Fruit fly (Drosophila melanogaster) whole organism, pupa: ENCODE data around the gene goe.

Source experiments
- CG10348 ChIP-seq: fragments of 200-800 bp; sonication (Bioruptor generic); IDR thresholded peaks from 2 replicates; pipeline ENCODE4 v1.3.6; 2022; ENCODE audit warnings: missing biosample characterization, missing genetic modification characterization
- CG12605 ChIP-seq: fragments of 200-800 bp; sonication (Bioruptor generic); IDR thresholded peaks from 2 replicates; pipeline ENCODE4 v1.3.6; 2022; ENCODE audit warnings: missing biosample characterization, missing genetic modification characterization
- CG13204 ChIP-seq: fragments of 200-800 bp; sonication (Bioruptor generic); optimal IDR thresholded peaks from 2 replicates; lab custom pipeline; 2018; ENCODE audit warnings: missing biosample characterization, mild to moderate bottlenecking, missing genetic modification characterization, moderate library complexity
- CG14655 ChIP-seq: fragments of 200-800 bp; sonication (Bioruptor generic); optimal IDR thresholded peaks from 3 replicates; lab custom pipeline; 2017; ENCODE audit warnings: mild to moderate bottlenecking, missing biosample characterization, missing genetic modification reagents, missing genetic modification characterization
- CG15710 ChIP-seq: fragments of 200-800 bp; sonication (Bioruptor generic); optimal IDR thresholded peaks from 2 replicates; lab custom pipeline; 2018; ENCODE audit warnings: missing biosample characterization, mild to moderate bottlenecking, missing genetic modification characterization, moderate library complexity
- CG17806 ChIP-seq: fragments of 200-800 bp; sonication (Bioruptor generic); optimal IDR thresholded peaks from 2 replicates; lab custom pipeline; 2018; ENCODE audit warnings: missing biosample characterization, mild to moderate bottlenecking, missing genetic modification characterization, moderate library complexity
- CG32121 ChIP-seq: fragments of 200-800 bp; sonication (Bioruptor generic); IDR thresholded peaks from 2 replicates; pipeline ENCODE4 v1.3.6; 2022; ENCODE audit warnings: missing biosample characterization, missing genetic modification characterization
- CG34367 ChIP-seq: fragments of 200-800 bp; sonication (Bioruptor generic); optimal IDR thresholded peaks from 2 replicates; lab custom pipeline; 2018; ENCODE audit warnings: missing biosample characterization, mild to moderate bottlenecking, missing genetic modification characterization
- CG4496 ChIP-seq: fragments of 200-800 bp; sonication (Bioruptor generic); IDR thresholded peaks from 3 replicates; pipeline ENCODE4 v1.3.6; 2022; ENCODE audit warnings: missing biosample characterization, missing genetic modification characterization
- CG8159 ChIP-seq: fragments of 200-800 bp; sonication (Bioruptor generic); optimal IDR thresholded peaks from 3 replicates; lab custom pipeline; 2018; ENCODE audit warnings: missing biosample characterization, mild to moderate bottlenecking, missing genetic modification characterization, moderate library complexity
- CG8301 ChIP-seq: fragments of 200-800 bp; sonication (Bioruptor generic); optimal IDR thresholded peaks from 2 replicates; lab custom pipeline; 2018; ENCODE audit warnings: missing biosample characterization, mild to moderate bottlenecking, missing genetic modification characterization
- CG9948 ChIP-seq: fragments of 200-800 bp; sonication (Bioruptor generic); optimal IDR thresholded peaks from 2 replicates; lab custom pipeline; 2018; ENCODE audit warnings: missing biosample characterization, mild to moderate bottlenecking, missing genetic modification characterization, moderate library complexity
- D1 ChIP-seq: fragments of 200-800 bp; sonication (Bioruptor generic); optimal IDR thresholded peaks from 2 replicates; lab custom pipeline; 2018; ENCODE audit warnings: missing biosample characterization, mild to moderate bottlenecking, missing genetic modification characterization, moderate library complexity
- EcR ChIP-seq: fragments of 200-800 bp; sonication (Bioruptor generic); optimal IDR thresholded peaks from 3 replicates; lab custom pipeline; 2019; ENCODE audit warnings: missing biosample characterization, missing genetic modification characterization, mild to moderate bottlenecking, moderate library complexity, missing genetic modification reagents
- Ets98B ChIP-seq: fragments of 200-800 bp; sonication (Bioruptor generic); IDR thresholded peaks from 2 replicates; pipeline ENCODE4 v1.3.6; 2022; ENCODE audit warnings: missing biosample characterization, missing genetic modification characterization
- Pif1A ChIP-seq: fragments of 200-800 bp; sonication (Bioruptor generic); optimal IDR thresholded peaks from 3 replicates; lab custom pipeline; 2016; ENCODE audit warnings: missing biosample characterization, missing genetic modification characterization
- Pif1B ChIP-seq: fragments of 200-800 bp; sonication (Bioruptor generic); optimal IDR thresholded peaks from 3 replicates; lab custom pipeline; 2016; ENCODE audit warnings: missing biosample characterization, missing genetic modification characterization
- Snoo ChIP-seq: fragments of 200-800 bp; sonication (Bioruptor generic); optimal IDR thresholded peaks from 3 replicates; lab custom pipeline; 2017; ENCODE audit warnings: missing biosample characterization, mild to moderate bottlenecking, missing genetic modification characterization, inconsistent platforms
- fd96Ca ChIP-seq: fragments of 200-800 bp; sonication (Bioruptor generic); IDR thresholded peaks from 3 replicates; pipeline ENCODE4 v1.3.6; 2022; ENCODE audit warnings: missing biosample characterization, missing genetic modification characterization
- gl ChIP-seq: fragments of 200-800 bp; sonication (Bioruptor generic); optimal IDR thresholded peaks from 2 replicates; lab custom pipeline; 2018; ENCODE audit warnings: missing biosample characterization, mild to moderate bottlenecking, missing genetic modification characterization
- rn ChIP-seq: fragments of 200-800 bp; sonication (Bioruptor generic); IDR thresholded peaks from 2 replicates; pipeline ENCODE4 v1.3.6; 2022; ENCODE audit warnings: missing biosample characterization, missing genetic modification characterization

Gene goe

DNA sequence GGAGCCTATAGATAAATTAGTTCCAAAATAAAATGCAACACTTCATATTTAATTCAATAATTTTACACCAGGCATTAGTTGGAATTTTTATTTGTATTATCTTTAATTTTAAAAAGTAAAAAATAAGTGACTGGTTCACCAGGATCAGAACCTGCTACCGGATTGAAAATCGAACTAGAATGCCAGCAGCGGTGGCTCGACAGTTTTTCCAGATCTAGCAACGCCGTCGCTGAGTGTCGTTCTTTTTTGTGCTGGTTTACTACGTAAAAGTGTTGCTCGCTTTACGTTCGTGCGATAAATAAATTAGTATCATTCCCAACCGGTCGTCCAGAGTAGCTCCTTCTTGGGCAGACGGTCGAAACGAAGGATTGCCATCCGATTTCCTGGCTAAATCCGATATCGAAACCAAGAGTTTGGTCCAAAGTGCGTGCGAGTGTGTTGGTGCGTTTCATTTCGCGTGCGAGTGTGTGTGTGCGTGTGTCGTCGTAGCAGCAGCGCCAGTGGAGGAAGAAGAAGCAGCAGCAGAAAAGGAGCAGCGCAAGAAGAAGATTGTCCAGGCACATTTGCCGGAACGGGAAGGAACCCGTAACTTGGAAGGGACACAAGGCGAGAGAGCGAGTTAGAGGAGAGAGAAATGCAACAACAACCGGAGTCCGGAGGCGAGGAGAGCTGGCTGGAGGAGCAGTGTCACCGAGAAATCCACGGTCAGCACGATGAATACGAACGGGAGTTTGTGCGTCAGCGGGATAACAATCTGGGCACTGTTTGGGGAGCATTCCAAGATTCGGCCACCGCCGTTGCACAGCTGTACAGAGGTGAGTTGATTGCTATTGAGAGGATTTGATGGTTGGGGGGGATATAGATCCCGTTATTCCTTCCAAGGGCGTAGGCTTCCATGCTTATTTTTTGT, 40.5 kb upstream of the goe start, which contains the start of gene CG4768:
CG4768 (plus strand) TSS at position 200 of the 910 bp plus-strand sequence.
- no peak for TF ChIP-seq CG17806 (tag; lab: Kevin White, UChicago)
- no peak for TF ChIP-seq Pif1A
- TF ChIP-seq CG4496 (GFP tag; lab: Robert Waterston, UW) = no peak
- TF ChIP-seq fd96Ca (GFP tag; lab: Robert Waterston, UW) = no peak
- no peak for TF ChIP-seq CG9948
- TF ChIP-seq CG32121 = no peak
- TF ChIP-seq CG13204 = no peak
- no peak for TF ChIP-seq Snoo (tag; lab: Kevin White, UChicago)
- TF ChIP-seq Pif1B (GFP tag; lab: Kevin White, UChicago) = no peak
- no peak for TF ChIP-seq gl (tag; lab: Kevin White, UChicago)
- no peak for TF ChIP-seq rn (GFP tag; lab: Robert Waterston, UW)
- TF ChIP-seq EcR (GFP tag; lab: Kevin White, UChicago) = no peak
- no peak for TF ChIP-seq CG34367 (tag; lab: Kevin White, UChicago)
- TF ChIP-seq, all 21 proteins: peak for 0

- TF ChIP-seq CG10348 (GFP tag; lab: Robert Waterston, UW) = no peak
- TF ChIP-seq Snoo (tag; lab: Kevin White, UChicago) = no peak
- no peak for TF ChIP-seq Pif1B (GFP tag; lab: Kevin White, UChicago)
- TF ChIP-seq D1 = no peak
- TF ChIP-seq Pif1A = no peak
- no peak for TF ChIP-seq CG32121
- TF ChIP-seq CG9948 = no peak
- no peak for TF ChIP-seq CG14655
- no peak for TF ChIP-seq gl (tag; lab: Kevin White, UChicago)
- TF ChIP-seq fd96Ca (GFP tag; lab: Robert Waterston, UW) = no peak
- TF ChIP-seq CG4496 (GFP tag; lab: Robert Waterston, UW) = no peak
- TF ChIP-seq EcR (GFP tag; lab: Kevin White, UChicago) = no peak
- TF ChIP-seq CG12605 (GFP tag; lab: Robert Waterston, UW) = no peak
- no peak for TF ChIP-seq CG8159
- no peak for TF ChIP-seq CG8301 (tag; lab: Kevin White, UChicago)
- no peak for TF ChIP-seq rn (GFP tag; lab: Robert Waterston, UW)
- no peak for TF ChIP-seq Ets98B
These were observed 39.3 kb upstream of the goe start, which contains the start of gene Rrp45 for dm6 chrX:16791058-16791457. TSS of gene Rrp45 (minus strand) at chrX:16791266.

DNA sequence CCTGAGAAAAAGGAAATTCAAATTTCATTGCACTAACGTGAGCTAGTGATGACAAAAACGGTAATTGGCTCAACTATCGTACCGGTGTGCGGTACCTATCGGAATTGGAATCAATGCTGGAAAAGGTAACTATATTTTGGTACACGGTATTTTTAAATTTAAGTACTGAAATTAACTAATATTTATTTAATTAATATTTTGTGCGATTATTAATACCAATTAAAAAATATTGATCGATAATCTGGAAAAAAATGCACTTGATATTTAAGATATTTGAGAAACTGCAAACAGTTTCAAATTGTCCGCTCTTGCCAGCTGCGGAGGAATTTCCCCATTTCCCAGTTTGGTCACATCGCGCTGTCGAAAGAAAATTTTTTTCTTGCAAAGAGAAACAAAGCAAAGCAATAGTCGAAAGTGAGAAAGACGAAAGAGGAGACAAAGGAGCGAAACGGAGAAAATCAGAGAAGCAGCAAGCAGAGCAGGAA, 35.7 kb upstream of the goe start:
- TF ChIP-seq CG10348 (GFP tag; lab: Robert Waterston, UW) (no peak), gl (tag; lab: Kevin White, UChicago) (no peak), CG9948 (no peak), Snoo (tag; lab: Kevin White, UChicago) (no peak), CG4496 (GFP tag; lab: Robert Waterston, UW) (peak; percentile 28; the same call in 2 of the 3 replicates), CG14655 (no peak), CG12605 (GFP tag; lab: Robert Waterston, UW) (0 out of 2 replicates have a peak, but pooled peaks have one; percentile 11), Ets98B (0 out of 2 replicates have a peak, but pooled peaks have one; percentile 5)

DNA sequence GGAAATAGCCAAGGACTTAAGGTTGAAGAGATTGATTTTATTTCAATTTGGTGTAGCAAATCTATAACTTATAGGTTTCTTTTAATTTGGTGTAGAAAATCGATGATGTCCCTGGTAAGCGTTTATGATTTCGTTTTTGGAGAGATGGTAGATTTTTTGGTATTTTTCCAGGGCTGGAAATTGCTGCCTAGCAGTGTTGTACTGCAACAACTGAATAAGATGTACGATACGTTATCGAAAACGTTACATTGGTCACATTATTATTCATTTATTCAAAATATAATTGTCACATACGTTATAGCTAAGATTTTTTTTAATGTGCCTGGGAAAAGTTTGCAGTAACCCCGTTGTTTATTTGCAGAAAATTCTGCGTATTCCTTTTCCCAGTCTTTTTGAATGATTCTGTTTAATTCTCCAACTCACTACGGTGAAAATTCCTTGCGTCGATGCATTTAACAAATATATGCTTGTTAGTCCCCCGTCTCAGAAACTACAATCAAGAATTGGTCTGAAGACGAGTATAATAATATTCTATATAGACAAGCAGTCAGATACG, 35.2 kb upstream of the goe start, which contains the start of the genes CG9609 and Sap30:
CG9609 (minus strand) TSS at position 149 of the 556 bp plus-strand sequence.
Sap30 (plus strand) TSS at position 424 of the 556 bp plus-strand sequence.
- TF ChIP-seq rn (GFP tag; lab: Robert Waterston, UW) = no peak
- TF ChIP-seq CG8301 (tag; lab: Kevin White, UChicago) = no peak
- TF ChIP-seq CG32121 = no peak
- TF ChIP-seq Snoo (tag; lab: Kevin White, UChicago) = no peak
- no peak for TF ChIP-seq CG10348 (GFP tag; lab: Robert Waterston, UW)
- no peak for TF ChIP-seq CG34367 (tag; lab: Kevin White, UChicago)
- no peak for TF ChIP-seq Pif1B (GFP tag; lab: Kevin White, UChicago)

DNA sequence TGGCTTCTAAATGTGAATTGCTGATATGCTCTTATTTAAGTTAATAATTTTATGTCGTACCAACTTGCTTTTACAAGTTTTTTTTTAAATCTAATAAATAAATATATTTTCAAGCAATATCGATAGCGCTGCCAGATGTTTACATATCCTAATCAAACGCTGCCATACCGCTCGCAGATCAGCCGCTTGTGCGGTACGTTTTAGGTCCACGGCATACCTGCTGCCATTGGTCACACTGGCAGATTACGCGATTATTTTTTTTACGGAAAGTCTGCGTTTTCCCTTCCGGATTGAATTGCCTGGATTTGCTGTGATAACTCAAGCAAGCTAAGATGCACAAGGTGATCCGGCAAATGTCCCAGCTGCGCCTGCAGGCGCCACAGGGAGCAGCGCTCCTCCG, 32.0 kb upstream of the goe start, which contains the start of gene mRpL22:
mRpL22 (plus strand) TSS at position 191 of the 400 bp plus-strand sequence.
- TF ChIP-seq CG15710 (tag; lab: Kevin White, UChicago) (no peak), Snoo (tag; lab: Kevin White, UChicago) (no peak), CG8159 (no peak), CG8301 (tag; lab: Kevin White, UChicago) (no peak), CG34367 (tag; lab: Kevin White, UChicago) (no peak), fd96Ca (GFP tag; lab: Robert Waterston, UW) (no peak), CG14655 (no peak)

- TF ChIP-seq CG12605 (GFP tag; lab: Robert Waterston, UW) (peak; percentile 22; the same call in 1 of the 2 replicates), CG10348 (GFP tag; lab: Robert Waterston, UW) (no peak)
These were observed 31.5 kb upstream of the goe start, which contains the start of gene if for dm6 chrX:16783141-16783715. TSS of gene if (minus strand) at chrX:16783434.
